Worm (Caenorhabditis elegans) whole organism, L4 larva: ENCODE measurements around the gene ugt-8.

Source experiments
- F26F4.8 ChIP-seq: fragments of 200-800 bp; sonication (Bioruptor generic); conservative IDR thresholded peaks from 2 replicates; pipeline ENCODE4 v1.3.6; 2022; ENCODE audit warnings: missing genetic modification characterization, missing compliant biosample characterization
- T20F7.1 ChIP-seq: fragments of 200-800 bp; sonication (Bioruptor generic); optimal IDR thresholded peaks from 2 replicates; lab custom pipeline; 2018; ENCODE audit warnings: mild to moderate bottlenecking, missing genetic modification characterization, missing compliant biosample characterization
- ZK546.5 ChIP-seq, 2 experiments: sonication (generic microtip); optimal IDR thresholded peaks; 2 replicates each; lab custom pipeline; 2017; ENCODE audit warnings: missing biosample characterization in 2 of 2, missing genetic modification characterization in 2 of 2
- aha-1 ChIP-seq: fragments of 150-350 bp; peaks from one replicate; lab custom pipeline; 2014; ENCODE audit warnings: missing biosample characterization, missing genetic modification characterization
- ama-1 ChIP-seq: fragments of 150-350 bp; optimal IDR thresholded peaks from 2 replicates; lab custom pipeline; 2014; ENCODE audit warnings: inconsistent platforms, mixed read lengths
- arid-1 ChIP-seq: fragments of 200-800 bp; sonication (Bioruptor generic); conservative IDR thresholded peaks from 2 replicates; pipeline ENCODE4 v1.3.6; 2022; ENCODE audit warnings: missing genetic modification reagents, missing genetic modification characterization, missing compliant biosample characterization
- ceh-20 ChIP-seq: fragments of 200-800 bp; sonication (Bioruptor generic); IDR thresholded peaks from 2 replicates; pipeline ENCODE4 v1.3.6; 2022; ENCODE audit warnings: missing genetic modification reagents, missing genetic modification characterization, missing compliant biosample characterization
- ceh-44 ChIP-seq: fragments of 200-800 bp; sonication (Bioruptor generic); IDR thresholded peaks from 2 replicates; pipeline ENCODE4 v1.3.6; 2022; ENCODE audit warnings: missing genetic modification reagents, missing genetic modification characterization, missing compliant biosample characterization
- ces-1 ChIP-seq: fragments of 150-350 bp; sonication (generic microtip); optimal IDR thresholded peaks from 4 replicates; lab custom pipeline; 2014; ENCODE audit warnings: missing biosample characterization, missing genetic modification reagents, missing genetic modification characterization
- dmd-6 ChIP-seq: fragments of 200-800 bp; sonication (Bioruptor generic); IDR thresholded peaks from 2 replicates; pipeline ENCODE4 v1.3.6; 2022; ENCODE audit warnings: missing genetic modification reagents, missing genetic modification characterization, missing compliant biosample characterization
- egl-27 ChIP-seq: sonication (generic microtip); optimal IDR thresholded peaks from 3 replicates; lab custom pipeline; 2017; ENCODE audit warnings: missing biosample characterization, missing genetic modification reagents, missing genetic modification characterization
- gei-8 ChIP-seq: fragments of 200-800 bp; sonication (Bioruptor generic); optimal IDR thresholded peaks from 2 replicates; lab custom pipeline; 2018; ENCODE audit warnings: mild to moderate bottlenecking, missing genetic modification characterization, missing compliant biosample characterization
- hlh-30 ChIP-seq: sonication (generic microtip); optimal IDR thresholded peaks from 2 replicates; lab custom pipeline; 2017; ENCODE audit warnings: antibody characterized with exemption, mild to moderate bottlenecking, missing genetic modification characterization, missing compliant biosample characterization; ENCODE audit not compliant: insufficient read depth
- lin-15B ChIP-seq: fragments of 150-350 bp; sonication (generic microtip); optimal IDR thresholded peaks from 3 replicates; lab custom pipeline; 2014; ENCODE audit warnings: missing biosample characterization, missing genetic modification characterization
- lir-3 ChIP-seq: sonication (generic microtip); optimal IDR thresholded peaks from 2 replicates; lab custom pipeline; 2016; ENCODE audit warnings: mild to moderate bottlenecking, missing genetic modification characterization, missing compliant biosample characterization
- madf-5 ChIP-seq, 2 experiments: fragments of 200-800 bp; sonication (Bioruptor generic); IDR thresholded peaks; 2 replicates each; pipeline ENCODE4 v1.3.6; 2022; ENCODE audit warnings: missing compliant biosample characterization in 2 of 2, missing genetic modification characterization in 2 of 2
- mdt-29 ChIP-seq: fragments of 200-800 bp; sonication (Bioruptor generic); IDR thresholded peaks from 2 replicates; pipeline ENCODE4 v1.3.6; 2022; ENCODE audit warnings: missing genetic modification reagents, missing genetic modification characterization, missing compliant biosample characterization
- mep-1 ChIP-seq: fragments of 150-350 bp; sonication (generic microtip); optimal IDR thresholded peaks from 3 replicates; lab custom pipeline; 2014; ENCODE audit warnings: missing biosample characterization, missing genetic modification characterization
- nhr-102 ChIP-seq: sonication (generic microtip); optimal IDR thresholded peaks from 2 replicates; lab custom pipeline; 2016; ENCODE audit warnings: mild to moderate bottlenecking, missing genetic modification characterization, moderate library complexity, missing compliant biosample characterization
- nhr-237 ChIP-seq: sonication (generic microtip); optimal IDR thresholded peaks from 2 replicates; lab custom pipeline; 2017; ENCODE audit warnings: missing biosample characterization, missing genetic modification characterization
- nhr-25 ChIP-seq: sonication (generic microtip); optimal IDR thresholded peaks from 2 replicates; lab custom pipeline; 2017; ENCODE audit warnings: missing genetic modification characterization, mild to moderate bottlenecking, missing compliant biosample characterization, antibody characterized with exemption, moderate library complexity, borderline replicate concordance; ENCODE audit not compliant: insufficient read depth
- nhr-28 ChIP-seq: fragments of 150-350 bp; optimal IDR thresholded peaks from 2 replicates; lab custom pipeline; 2014; ENCODE audit warnings: missing biosample characterization, missing genetic modification characterization
- nhr-77 ChIP-seq: fragments of 150-350 bp; optimal IDR thresholded peaks from 2 replicates; lab custom pipeline; 2014; ENCODE audit warnings: missing biosample characterization, missing genetic modification characterization
- tag-97 ChIP-seq: fragments of 200-800 bp; sonication (Bioruptor generic); IDR thresholded peaks from 2 replicates; pipeline ENCODE4 v1.3.6; 2022; ENCODE audit warnings: missing genetic modification characterization, missing compliant biosample characterization
- unc-62 ChIP-seq, 3 experiments: fragments of 150-350 bp in 1 of 3; sonication (generic microtip); optimal IDR thresholded peaks in 2 of 3; peaks in 1 of 3; 1 replicate in 1 of 3; 2 replicates in 2 of 3; lab custom pipeline; 2014 to 2017; ENCODE audit warnings: missing biosample characterization in 3 of 3, missing genetic modification characterization in 3 of 3, missing genetic modification reagents in 3 of 3, missing genotype in 1 of 3
- zag-1 ChIP-seq: fragments of 150-350 bp; optimal IDR thresholded peaks from 2 replicates; lab custom pipeline; 2014; ENCODE audit warnings: missing biosample characterization, missing genetic modification characterization
- zip-2 ChIP-seq: fragments of 150-350 bp; optimal IDR thresholded peaks from 2 replicates; lab custom pipeline; 2014; ENCODE audit warnings: missing biosample characterization, missing genetic modification characterization

Gene ugt-8

DNA sequence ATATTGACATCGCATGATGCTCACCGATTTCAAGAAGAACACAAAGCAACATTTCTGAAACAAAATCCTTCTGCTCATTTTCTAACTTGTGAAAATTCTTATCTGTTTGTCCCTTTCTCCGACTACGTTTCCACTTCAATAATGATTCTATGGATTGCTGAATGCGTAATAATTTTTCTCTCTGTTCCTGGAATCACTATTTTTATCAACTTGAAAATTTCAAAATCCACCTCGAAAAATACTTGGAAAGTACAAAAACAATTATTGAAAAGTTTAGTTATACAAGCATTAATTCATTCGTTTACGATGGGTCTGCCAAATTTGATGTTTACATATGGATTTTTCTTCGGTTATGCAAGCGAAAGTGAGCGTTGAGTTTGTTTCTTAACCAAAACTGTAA, 18.3 kb downstream of the ugt-8 start, which contains the start of gene srh-22:
srh-22 (plus strand) TSS at position 301 of the 400 bp plus-strand sequence.
- TF ChIP-seq zip-2 (tag; lab: Kevin White, UChicago) (no peak), zag-1 (tag; lab: Kevin White, UChicago) (no peak), arid-1 (no peak), ZK546.5 (tag; optimal IDR thresholded peaks at IDR 0.05; lab: Kevin White, UChicago) (no peak)

DNA sequence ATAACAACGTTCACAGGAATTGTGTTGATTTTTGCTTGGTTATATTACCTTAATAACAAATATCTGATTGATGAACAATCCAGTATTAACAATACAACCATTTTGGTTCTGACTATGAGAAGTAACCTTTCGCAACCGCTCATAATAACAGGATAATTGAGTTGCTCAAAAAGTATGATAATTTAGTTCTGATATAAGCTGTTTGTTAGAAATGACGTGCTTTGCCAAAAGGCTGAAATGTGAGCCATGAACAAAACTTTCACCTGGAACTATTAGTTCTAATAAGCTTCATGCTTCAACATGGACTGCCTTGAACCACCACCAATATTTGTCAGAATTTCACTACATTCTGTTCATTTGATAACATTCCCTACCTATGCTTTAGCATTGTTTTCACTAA, 20.9 kb downstream of the ugt-8 start, which contains the start of gene srh-20:
srh-20 (plus strand) TSS at position 301 of the 400 bp plus-strand sequence.
- TF ChIP-seq hlh-30: no peak
- TF ChIP-seq dmd-6 (GFP tag; lab: Robert Waterston, UW): no peak
- TF ChIP-seq lin-15B (tag; lab: Kevin White, UChicago): no peak
- TF ChIP-seq ceh-20 (GFP tag; lab: Robert Waterston, UW): no peak
- no peak for TF ChIP-seq tag-97 (GFP tag; lab: Robert Waterston, UW)

DNA sequence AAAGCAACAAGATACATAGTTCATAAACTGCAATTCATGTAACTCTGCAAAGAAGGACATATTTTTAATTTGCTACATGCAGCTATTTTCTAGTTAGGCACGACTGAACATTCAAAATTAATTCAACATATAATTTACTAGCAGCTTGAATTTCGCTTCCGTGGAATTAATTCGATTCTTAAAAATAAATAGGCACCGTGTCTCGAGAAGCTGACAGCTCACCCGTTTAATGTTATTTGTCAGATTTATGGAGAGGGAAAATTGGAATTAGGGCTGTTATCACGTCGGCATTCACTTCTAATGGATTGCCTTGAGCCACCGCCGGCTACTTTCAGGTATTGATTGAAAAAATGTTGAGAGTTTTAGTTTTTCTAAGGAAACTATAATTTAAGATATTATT, 22.6 kb downstream of the ugt-8 start, which contains the start of gene srh-21:
srh-21 (plus strand) TSS at position 301 of the 400 bp plus-strand sequence.
- TF ChIP-seq unc-62 (GFP tag; optimal IDR thresholded peaks at IDR 0.05 in 1 of 2; lab: Kevin White, UChicago) (peak in 1 of 2 experiments; percentile 65), unc-62 (tag; optimal IDR thresholded peaks at IDR 0.05; lab: Kevin White, UChicago) (no peak), ces-1 (GFP tag; lab: Kevin White, UChicago) (no peak)

DNA sequence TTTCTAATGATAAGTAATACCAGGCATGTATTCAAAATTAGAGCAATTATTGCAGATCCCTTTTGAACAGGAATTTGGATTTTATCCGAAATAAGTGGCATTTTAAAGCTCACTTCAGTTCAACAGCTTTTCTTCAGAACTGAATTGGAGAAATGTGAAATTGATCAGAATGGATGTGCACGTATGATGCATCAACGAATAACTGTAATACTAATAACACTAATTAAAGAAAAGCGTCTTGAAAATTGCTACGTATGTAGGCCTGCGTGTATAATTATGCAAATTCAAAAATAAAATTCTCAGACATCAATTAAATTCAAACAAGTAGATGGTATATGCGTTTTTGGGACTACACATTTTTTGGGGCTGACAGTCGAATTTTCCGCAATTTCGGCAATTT, 26.1 kb downstream of the ugt-8 start, which contains the start of gene str-205:
str-205 (minus strand) TSS at position 101 of the 400 bp plus-strand sequence.
- TF ChIP-seq nhr-25 (tag; lab: Kevin White, UChicago) (no peak), mdt-29 (GFP tag; lab: Robert Waterston, UW) (no peak), T20F7.1 (GFP tag; lab: Kevin White, UChicago) (no peak), nhr-77 (tag; lab: Kevin White, UChicago) (no peak), mep-1 (tag; lab: Kevin White, UChicago) (no peak)
- TF ChIP-seq, all 104 proteins: peak for 0

DNA sequence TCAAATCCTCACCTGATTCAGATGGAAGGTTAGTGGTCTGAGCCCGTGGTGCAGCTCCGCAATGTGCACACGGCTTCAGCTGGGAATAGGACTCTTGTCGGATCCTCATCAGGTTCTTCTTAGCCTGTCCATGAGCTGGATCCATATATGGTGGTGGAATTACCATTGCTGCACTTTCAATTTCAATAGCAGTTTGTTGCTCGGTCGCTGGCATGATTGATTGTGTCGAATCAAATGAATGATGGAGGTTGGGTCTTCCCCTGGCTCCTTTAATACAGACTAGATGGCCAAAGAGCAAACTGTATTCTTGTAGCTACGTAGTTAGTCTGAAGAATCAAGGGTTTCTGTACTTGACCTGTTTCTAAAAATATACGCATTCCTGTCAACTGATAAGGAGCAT, 29.1 kb downstream of the ugt-8 start, which contains the start of gene C02E7.10:
C02E7.10 (minus strand) TSS at position 232 of the 400 bp plus-strand sequence.
- TF ChIP-seq unc-62 (GFP tag; optimal IDR thresholded peaks at IDR 0.05 in 1 of 2; lab: Kevin White, UChicago) (peak in 1 of 2 experiments; percentile 90), unc-62 (tag; optimal IDR thresholded peaks at IDR 0.05; lab: Kevin White, UChicago) (no peak), ama-1 (lab: Kevin White, UChicago) (no peak)

DNA sequence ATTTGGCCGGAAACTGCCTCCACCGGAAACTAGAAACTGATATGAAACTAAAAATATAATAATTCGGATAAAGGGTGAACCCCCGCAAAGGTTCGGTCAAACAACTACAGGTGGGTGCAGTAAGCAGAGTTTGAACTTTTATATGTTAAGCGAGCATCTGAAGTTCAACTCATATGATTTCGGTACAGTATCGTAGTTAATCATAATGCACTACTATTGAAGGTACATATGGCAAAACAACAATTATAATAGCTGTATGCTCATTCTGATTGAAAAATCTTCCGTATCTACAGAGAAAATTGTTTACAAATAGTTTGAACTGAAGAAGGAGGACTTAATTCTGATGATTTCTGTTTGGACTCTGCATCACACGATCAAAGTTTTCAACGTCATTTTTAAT, 29.5 kb downstream of the ugt-8 start:
- TF ChIP-seq unc-62 (GFP tag; optimal IDR thresholded peaks at IDR 0.05 in 1 of 2; lab: Kevin White, UChicago): peak in 1 of 2 experiments; percentile 98
- no peak for TF ChIP-seq unc-62 (tag; optimal IDR thresholded peaks at IDR 0.05; lab: Kevin White, UChicago)
- no peak for TF ChIP-seq gei-8 (GFP tag; lab: Kevin White, UChicago)

DNA sequence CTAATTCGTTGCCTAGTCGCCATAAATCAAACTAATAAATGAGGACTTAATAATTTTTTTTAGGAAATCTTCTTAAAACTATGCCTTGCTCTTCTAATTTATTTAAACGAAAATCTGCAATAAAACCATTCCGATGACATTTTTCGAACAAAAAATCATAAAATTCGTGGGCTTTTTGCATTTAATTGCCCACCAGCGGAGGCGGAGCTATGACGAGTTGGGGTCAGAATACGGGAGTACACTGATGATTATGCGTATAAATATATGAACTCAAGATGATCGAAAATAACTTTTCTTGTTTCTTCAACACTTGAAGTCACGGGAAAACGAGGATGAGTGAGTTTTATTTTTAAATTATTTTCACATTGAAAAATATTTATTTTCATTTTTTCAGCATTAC, 30.7 kb downstream of the ugt-8 start, which contains the start of gene catp-2:
catp-2 (plus strand) TSS at position 301 of the 400 bp plus-strand sequence.
- TF ChIP-seq ceh-44: no peak
- no peak for TF ChIP-seq nhr-102 (tag; lab: Kevin White, UChicago)
- TF ChIP-seq F26F4.8: no peak
- no peak for TF ChIP-seq madf-5 (GFP tag; IDR thresholded peaks at IDR 0.05; lab: Robert Waterston, UW)
- no peak for TF ChIP-seq egl-27 (tag; lab: Kevin White, UChicago)
- TF ChIP-seq lir-3 (tag; lab: Kevin White, UChicago): no peak
- no peak for TF ChIP-seq aha-1 (tag; lab: Kevin White, UChicago)
- no peak for TF ChIP-seq nhr-237 (tag; lab: Kevin White, UChicago)
- no peak for TF ChIP-seq nhr-28 (tag; lab: Kevin White, UChicago)
